Worm (Caenorhabditis elegans): Measurements from ENCODE around the gene clec-257.

The clec-257 gene

ce11 chrV:18769902-18770301 is 3.0 kb upstream of the clec-257 start:
- TF ChIP-seq ceh-43 (GFP tag; optimal IDR thresholded peaks at IDR 0.05): no peak

- TF ChIP-seq ham-2 (GFP tag; optimal IDR thresholded peaks at IDR 0.05): no peak
- no peak for TF ChIP-seq ztf-11 (tag; optimal IDR thresholded peaks at IDR 0.05)
- no peak for TF ChIP-seq M03D4.4 (tag; optimal IDR thresholded peaks at IDR 0.05)
- no peak for TF ChIP-seq nhr-12 (tag; optimal IDR thresholded peaks at IDR 0.05)
- TF ChIP-seq pha-4 (tag; optimal IDR thresholded peaks at IDR 0.05): no peak
- TF ChIP-seq nhr-28 (tag; optimal IDR thresholded peaks at IDR 0.05): no peak
- no peak for TF ChIP-seq sptf-1 (tag; optimal IDR thresholded peaks at IDR 0.05)
- TF ChIP-seq flh-1 (GFP tag; optimal IDR thresholded peaks at IDR 0.05): no peak
- TF ChIP-seq mab-5 (tag; optimal IDR thresholded peaks at IDR 0.05): no peak
- TF ChIP-seq tbx-8 (GFP tag; optimal IDR thresholded peaks at IDR 0.05): no peak
- TF ChIP-seq lin-32 (GFP tag; optimal IDR thresholded peaks at IDR 0.05): no peak
These were observed 2.2 kb upstream of the clec-257 start, which contains the start of gene clec-255 for ce11 chrV:18770623-18771022. Gene clec-255 (minus strand): TSS chrV:18770723.

DNA sequence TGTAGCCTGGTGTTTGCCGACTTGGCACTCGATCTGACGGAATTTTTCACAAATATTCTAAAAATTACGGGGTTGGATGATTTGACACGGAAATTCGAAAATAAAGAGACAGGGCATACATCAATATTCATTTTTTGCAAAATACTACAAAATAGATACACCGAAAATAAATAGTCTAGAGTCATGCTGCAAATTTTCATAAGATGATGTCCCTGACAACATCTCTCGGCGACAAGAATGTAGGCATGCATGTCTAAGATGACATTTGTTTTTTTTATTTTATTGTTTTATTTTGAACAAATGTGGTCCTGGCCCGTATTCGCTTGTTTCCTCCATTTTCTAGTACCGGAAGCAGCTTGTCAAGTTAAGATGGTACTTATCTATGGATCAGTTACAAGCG is 1.5 kb upstream of the clec-257 start, which contains the start of gene clec-256:
Gene clec-256 (plus strand): TSS at position 301 of the 400 bp plus-strand sequence.
- TF ChIP-seq lsy-2 (tag; optimal IDR thresholded peaks at IDR 0.05) (no peak), nhr-76 (tag; optimal IDR thresholded peaks at IDR 0.05) (no peak), zip-8 (tag; optimal IDR thresholded peaks at IDR 0.05) (no peak), mep-1 (tag; optimal IDR thresholded peaks at IDR 0.05) (no peak), tbx-8 (GFP tag; optimal IDR thresholded peaks at IDR 0.05) (no peak), ceh-39 (tag; optimal IDR thresholded peaks at IDR 0.05) (no peak), sem-2 (GFP tag; optimal IDR thresholded peaks at IDR 0.05) (no peak), ceh-43 (GFP tag; optimal IDR thresholded peaks at IDR 0.05) (no peak), elt-1 (tag; optimal IDR thresholded peaks at IDR 0.05; ENCODE audit: borderline replicate concordance, insufficient read depth) (no peak), unc-39 (tag; optimal IDR thresholded peaks at IDR 0.05) (no peak), hlh-1 (tag; optimal IDR thresholded peaks at IDR 0.05) (no peak), nhr-12 (tag; optimal IDR thresholded peaks at IDR 0.05) (no peak), ceh-83 (GFP tag; optimal IDR thresholded peaks at IDR 0.05) (no peak), mab-5 (tag; optimal IDR thresholded peaks at IDR 0.05) (no peak), blmp-1 (tag; optimal IDR thresholded peaks at IDR 0.05) (no peak), ces-1 (GFP tag; optimal IDR thresholded peaks at IDR 0.05) (no peak), nhr-237 (tag; optimal IDR thresholded peaks at IDR 0.05) (no peak)

- TF ChIP-seq ham-2 (GFP tag; optimal IDR thresholded peaks at IDR 0.05): no peak
- TF ChIP-seq ceh-83 (GFP tag; optimal IDR thresholded peaks at IDR 0.05): no peak
- TF ChIP-seq elt-3 (tag; optimal IDR thresholded peaks at IDR 0.05): no peak
- no peak for TF ChIP-seq flh-1 (GFP tag; optimal IDR thresholded peaks at IDR 0.05)
- no peak for TF ChIP-seq blmp-1 (tag; optimal IDR thresholded peaks at IDR 0.05)
- no peak for TF ChIP-seq unc-62 (GFP tag; optimal IDR thresholded peaks at IDR 0.05)
- TF ChIP-seq ceh-39 (tag; optimal IDR thresholded peaks at IDR 0.05): no peak
- TF ChIP-seq nhr-12 (tag; optimal IDR thresholded peaks at IDR 0.05): no peak
- no peak for TF ChIP-seq lin-32 (GFP tag; optimal IDR thresholded peaks at IDR 0.05)
- no peak for TF ChIP-seq nhr-237 (tag; optimal IDR thresholded peaks at IDR 0.05)
- TF ChIP-seq lsy-2 (tag; optimal IDR thresholded peaks at IDR 0.05): no peak
- no peak for TF ChIP-seq lin-13 (tag; optimal IDR thresholded peaks at IDR 0.05)
- no peak for TF ChIP-seq sem-2 (GFP tag; optimal IDR thresholded peaks at IDR 0.05)
- no peak for TF ChIP-seq ces-1 (GFP tag; optimal IDR thresholded peaks at IDR 0.05)
- TF ChIP-seq unc-39 (tag; optimal IDR thresholded peaks at IDR 0.05): no peak
- no peak for TF ChIP-seq unc-120 (tag; optimal IDR thresholded peaks at IDR 0.05; ENCODE audit: poor library complexity, severe bottlenecking)
- no peak for TF ChIP-seq pha-4 (tag; optimal IDR thresholded peaks at IDR 0.05)
- TF ChIP-seq tbx-8 (GFP tag; optimal IDR thresholded peaks at IDR 0.05): no peak
- TF ChIP-seq M03D4.4 (tag; optimal IDR thresholded peaks at IDR 0.05): no peak
- no peak for TF ChIP-seq bed-3 (GFP tag; optimal IDR thresholded peaks at IDR 0.05)
These were observed 966 bp upstream of the clec-257 start for ce11 chrV:18771804-18772386.

- TF ChIP-seq M03D4.4 (tag; optimal IDR thresholded peaks at IDR 0.05): no peak
- TF ChIP-seq nhr-12 (tag; optimal IDR thresholded peaks at IDR 0.05): no peak
- TF ChIP-seq ztf-11 (tag; optimal IDR thresholded peaks at IDR 0.05): no peak
- TF ChIP-seq mls-2 (tag; optimal IDR thresholded peaks at IDR 0.05): no peak
- no peak for TF ChIP-seq nhr-28 (tag; optimal IDR thresholded peaks at IDR 0.05)
These were observed 3.4 kb downstream of the clec-257 start, which contains the start of gene Y17D7B.4 for ce11 chrV:18776245-18776737. Gene Y17D7B.4 (minus strand): TSS chrV:18776687.

All from whole organism, mixed stage, embryonic.